Fruit fly (Drosophila melanogaster) whole organism, embryonic: ENCODE data around the gene Taf11.

Experiments
- Ada2b ChIP-seq: fragments of 200-800 bp; sonication (Bioruptor generic); IDR thresholded peaks from 2 replicates; pipeline ENCODE4 v1.3.6; 2022; ENCODE audit warnings: missing biosample characterization, missing genetic modification characterization
- B-H1 ChIP-seq: fragments of 200-800 bp; sonication (Bioruptor generic); IDR thresholded peaks from 3 replicates; pipeline ENCODE4 v1.3.6; 2022; ENCODE audit warnings: missing biosample characterization, missing genetic modification characterization
- B-H2 ChIP-seq: fragments of 200-800 bp; sonication (Bioruptor generic); optimal IDR thresholded peaks from 2 replicates; lab custom pipeline; 2018; ENCODE audit warnings: missing biosample characterization, mild to moderate bottlenecking, missing genetic modification characterization
- CG10147 ChIP-seq: fragments of 200-800 bp; sonication (Bioruptor generic); optimal IDR thresholded peaks from 2 replicates; lab custom pipeline; 2019; ENCODE audit warnings: missing biosample characterization, mild to moderate bottlenecking, missing genetic modification characterization, moderate library complexity
- CG12942 ChIP-seq: fragments of 200-800 bp; sonication (Bioruptor generic); optimal IDR thresholded peaks from 3 replicates; lab custom pipeline; 2016; ENCODE audit warnings: missing biosample characterization, missing genetic modification characterization
- CG14441 ChIP-seq: fragments of 200-800 bp; sonication (Bioruptor generic); IDR thresholded peaks from 2 replicates; pipeline ENCODE4 v1.3.6; 2022; ENCODE audit warnings: missing biosample characterization, missing genetic modification characterization
- CG15011 ChIP-seq: fragments of 200-800 bp; sonication (Bioruptor generic); optimal IDR thresholded peaks from 3 replicates; lab custom pipeline; 2018; ENCODE audit warnings: missing biosample characterization, mild to moderate bottlenecking, missing genetic modification characterization
- CG2120 ChIP-seq: fragments of 200-800 bp; sonication (Bioruptor generic); optimal IDR thresholded peaks from 3 replicates; lab custom pipeline; 2016; ENCODE audit warnings: missing biosample characterization, missing genetic modification characterization
- CG2678 ChIP-seq: fragments of 200-800 bp; sonication (Bioruptor generic); optimal IDR thresholded peaks from 3 replicates; lab custom pipeline; 2019; ENCODE audit warnings: missing biosample characterization, mild to moderate bottlenecking, missing genetic modification characterization, moderate library complexity
- CG2712 ChIP-seq: fragments of 200-800 bp; optimal IDR thresholded peaks from 3 replicates; lab custom pipeline; 2019; ENCODE audit warnings: missing biosample characterization, mild to moderate bottlenecking, missing genetic modification characterization, moderate library complexity
- CG30020 ChIP-seq: fragments of 200-800 bp; optimal IDR thresholded peaks from 2 replicates; lab custom pipeline; 2019; ENCODE audit warnings: missing biosample characterization, mild to moderate bottlenecking, missing genetic modification characterization, moderate library complexity
- CG31365 ChIP-seq: fragments of 200-800 bp; sonication (Bioruptor generic); optimal IDR thresholded peaks from 2 replicates; lab custom pipeline; 2018; ENCODE audit warnings: missing biosample characterization, mild to moderate bottlenecking, missing genetic modification characterization
- CG4282 ChIP-seq: fragments of 200-800 bp; sonication (Bioruptor generic); optimal IDR thresholded peaks from 2 replicates; lab custom pipeline; 2016; ENCODE audit warnings: missing biosample characterization, missing genetic modification characterization
- CG4404 ChIP-seq: fragments of 200-800 bp; sonication (Bioruptor generic); IDR thresholded peaks from 2 replicates; pipeline ENCODE4 v1.3.6; 2022; ENCODE audit warnings: missing biosample characterization, missing genetic modification characterization
- CG5180 ChIP-seq: fragments of 200-800 bp; sonication (Bioruptor generic); optimal IDR thresholded peaks from 3 replicates; lab custom pipeline; 2017; ENCODE audit warnings: missing biosample characterization, missing genetic modification characterization, mild to moderate bottlenecking, moderate library complexity, missing genetic modification reagents
- CG5953 ChIP-seq: fragments of 200-800 bp; sonication (Bioruptor generic); IDR thresholded peaks from 2 replicates; pipeline ENCODE4 v1.3.6; 2022; ENCODE audit warnings: missing biosample characterization, missing genetic modification characterization
- CG7745 ChIP-seq: fragments of 200-800 bp; sonication (Bioruptor generic); optimal IDR thresholded peaks from 2 replicates; lab custom pipeline; 2018; ENCODE audit warnings: missing biosample characterization, mild to moderate bottlenecking, missing genetic modification characterization, moderate library complexity
- CG8290 ChIP-seq, 3 experiments: fragments of 200-800 bp; sonication (Bioruptor generic); optimal IDR thresholded peaks; 2 replicates each; lab custom pipeline; 2016 to 2019; ENCODE audit warnings: missing biosample characterization in 3 of 3, missing genetic modification characterization in 3 of 3, mild to moderate bottlenecking in 2 of 3, moderate library complexity in 1 of 3
- CG8765 ChIP-seq: fragments of 200-800 bp; sonication (Bioruptor generic); IDR thresholded peaks from 2 replicates; pipeline ENCODE4 v1.3.6; 2022; ENCODE audit warnings: missing biosample characterization, missing genetic modification characterization
- CG9215 ChIP-seq: fragments of 200-800 bp; sonication (Bioruptor generic); IDR thresholded peaks from 2 replicates; pipeline ENCODE4 v1.3.6; 2022; ENCODE audit warnings: missing biosample characterization, missing genetic modification characterization
- Dek ChIP-seq: fragments of 200-800 bp; sonication (Bioruptor generic); optimal IDR thresholded peaks from 3 replicates; lab custom pipeline; 2019; ENCODE audit warnings: missing biosample characterization, mild to moderate bottlenecking, missing genetic modification characterization, moderate library complexity
- Dip3 ChIP-seq: fragments of 200-800 bp; sonication (Bioruptor generic); optimal IDR thresholded peaks from 3 replicates; lab custom pipeline; 2016; ENCODE audit warnings: missing biosample characterization, missing genetic modification characterization
- GATAe ChIP-seq: fragments of 200-800 bp; sonication (Bioruptor generic); conservative IDR thresholded peaks from 2 replicates; pipeline ENCODE4 v1.3.6; 2022; ENCODE audit warnings: missing biosample characterization, missing genetic modification characterization
- HLHmδ ChIP-seq: fragments of 200-800 bp; sonication (Bioruptor generic); optimal IDR thresholded peaks from 2 replicates; lab custom pipeline; 2018; ENCODE audit warnings: missing biosample characterization, mild to moderate bottlenecking, missing genetic modification characterization, moderate library complexity
- Hey ChIP-seq: fragments of 200-800 bp; sonication (Bioruptor generic); optimal IDR thresholded peaks from 3 replicates; lab custom pipeline; 2018; ENCODE audit warnings: missing biosample characterization, mild to moderate bottlenecking, missing genetic modification characterization
- Hmx ChIP-seq: fragments of 200-800 bp; sonication (Bioruptor generic); optimal IDR thresholded peaks from 2 replicates; lab custom pipeline; 2016; ENCODE audit warnings: missing biosample characterization, missing genetic modification characterization
- Kr ChIP-seq: fragments of 200-800 bp; sonication (Bioruptor generic); optimal IDR thresholded peaks from 2 replicates; lab custom pipeline; 2017; ENCODE audit warnings: missing biosample characterization, mild to moderate bottlenecking, missing genetic modification characterization
- MBD-R2 ChIP-seq: fragments of 200-800 bp; sonication (Bioruptor generic); IDR thresholded peaks from 2 replicates; pipeline ENCODE4 v1.3.6; 2022; ENCODE audit warnings: missing biosample characterization, missing genetic modification characterization
- Mes4 ChIP-seq: fragments of 200-800 bp; sonication (Bioruptor generic); optimal IDR thresholded peaks from 2 replicates; lab custom pipeline; 2016; ENCODE audit warnings: missing biosample characterization, missing genetic modification characterization
- Nf-YC ChIP-seq: fragments of 200-800 bp; optimal IDR thresholded peaks from 3 replicates; lab custom pipeline; 2019; ENCODE audit warnings: missing biosample characterization, mild to moderate bottlenecking, missing genetic modification characterization, moderate library complexity
- amos ChIP-seq: fragments of 200-800 bp; sonication (Bioruptor generic); IDR thresholded peaks from 2 replicates; pipeline ENCODE4 v1.3.6; 2022; ENCODE audit warnings: missing biosample characterization, missing genetic modification characterization; ENCODE audit not compliant: partially characterized antibody
- ase ChIP-seq: fragments of 200-800 bp; sonication (Bioruptor generic); IDR thresholded peaks from 3 replicates; pipeline ENCODE4 v1.3.6; 2022; ENCODE audit warnings: missing biosample characterization, missing genetic modification characterization
- cad ChIP-seq: fragments of >200 bp; optimal IDR thresholded peaks from 2 replicates; lab custom pipeline; 2017; ENCODE audit warnings: missing biosample characterization, missing genetic modification characterization
- chn ChIP-seq: fragments of 200-800 bp; sonication (Bioruptor generic); optimal IDR thresholded peaks from 2 replicates; lab custom pipeline; 2016; ENCODE audit warnings: missing biosample characterization, missing genetic modification characterization
- ci ChIP-seq: fragments of 200-800 bp; sonication (Bioruptor generic); IDR thresholded peaks from 3 replicates; pipeline ENCODE4 v1.3.6; 2022; ENCODE audit warnings: missing biosample characterization, missing genetic modification characterization
- dmrt99B ChIP-seq: fragments of 200-800 bp; sonication (Bioruptor generic); optimal IDR thresholded peaks from 2 replicates; lab custom pipeline; 2018; ENCODE audit warnings: missing biosample characterization, mild to moderate bottlenecking, missing genetic modification characterization, moderate library complexity
- dysf ChIP-seq: fragments of 200-800 bp; sonication (Bioruptor generic); IDR thresholded peaks from 3 replicates; pipeline ENCODE4 v1.3.6; 2022; ENCODE audit warnings: missing biosample characterization, missing genetic modification characterization
- eve ChIP-seq, 2 experiments: fragments of >200 bp; optimal IDR thresholded peaks; 2 replicates each; lab custom pipeline; 2017; ENCODE audit warnings: missing biosample characterization in 2 of 2, missing genetic modification characterization in 2 of 2
- gfzf ChIP-seq: fragments of 200-800 bp; sonication (Bioruptor generic); optimal IDR thresholded peaks from 2 replicates; lab custom pipeline; 2016; ENCODE audit warnings: missing biosample characterization, mild to moderate bottlenecking, missing genetic modification characterization, moderate library complexity
- h ChIP-seq: fragments of >200 bp; optimal IDR thresholded peaks from 2 replicates; lab custom pipeline; 2017
- luna ChIP-seq: fragments of 200-800 bp; sonication (Bioruptor generic); optimal IDR thresholded peaks from 2 replicates; lab custom pipeline; 2016; ENCODE audit warnings: missing biosample characterization, missing genetic modification characterization
- nau ChIP-seq: fragments of 200-800 bp; sonication (Bioruptor generic); optimal IDR thresholded peaks from 3 replicates; lab custom pipeline; 2017; ENCODE audit warnings: missing biosample characterization, mild to moderate bottlenecking, missing genetic modification characterization, missing genetic modification reagents
- pan ChIP-seq, 4 experiments: fragments of >200 bp in 3 of 4; fragments of 200-800 bp in 1 of 4; sonication (Bioruptor generic) in 1 of 4; optimal IDR thresholded peaks in 3 of 4; IDR thresholded peaks in 1 of 4; 2 replicates each; pipeline versions ENCODE4 v1.3.6 to Lab custom; 2017 to 2022; ENCODE audit warnings: missing biosample characterization in 2 of 4, missing genetic modification characterization in 2 of 4, mixed read lengths in 1 of 4
- pb ChIP-seq: fragments of 200-800 bp; sonication (Bioruptor generic); optimal IDR thresholded peaks from 3 replicates; lab custom pipeline; 2016; ENCODE audit warnings: missing biosample characterization, missing genetic modification characterization
- pita ChIP-seq: fragments of 200-800 bp; sonication (Bioruptor generic); optimal IDR thresholded peaks from 2 replicates; lab custom pipeline; 2017; ENCODE audit warnings: missing biosample characterization, mild to moderate bottlenecking, missing genetic modification characterization
- pnt ChIP-seq: fragments of 200-800 bp; sonication (Bioruptor generic); optimal IDR thresholded peaks from 3 replicates; lab custom pipeline; 2016; ENCODE audit warnings: missing biosample characterization, missing genetic modification characterization
- sr ChIP-seq: fragments of 200-800 bp; sonication (Bioruptor generic); IDR thresholded peaks from 3 replicates; pipeline ENCODE4 v1.3.6; 2022; ENCODE audit warnings: missing biosample characterization, missing genetic modification characterization
- tap ChIP-seq: fragments of 200-800 bp; optimal IDR thresholded peaks from 3 replicates; lab custom pipeline; 2019; ENCODE audit warnings: missing biosample characterization, mild to moderate bottlenecking, missing genetic modification characterization, moderate library complexity
- vfl ChIP-seq: fragments of 200-800 bp; sonication (Bioruptor generic); optimal IDR thresholded peaks from 2 replicates; lab custom pipeline; 2016; ENCODE audit warnings: missing biosample characterization, missing genetic modification characterization

Taf11 gene

dm6 chr2L:9757990-9758814 lies 4.9 kb downstream of the Taf11 start, which contains the start of gene zf30C (continued):
- TF ChIP-seq CG4282 (peak; percentile 83), chn (GFP tag; lab: Kevin White, UChicago) (peak; percentile 95), pan (optimal IDR thresholded peaks at IDR 0.05; lab: Kevin White, UChicago) (no peak), pan (GFP tag; optimal IDR thresholded peaks at IDR 0.05 in 1 of 2, IDR thresholded peaks at IDR 0.05 in 1 of 2) (peak in 1 of 2 experiments; percentile 87), B-H2 (peak; percentile 79), Hey (peak; percentile 28), pb (GFP tag; lab: Kevin White, UChicago) (peak; percentile 87), amos (GFP tag; lab: Robert Waterston, UW) (peak; percentile 68), B-H1 (peak; percentile 79), CG2678 (tag; lab: Kevin White, UChicago) (peak; percentile 77), CG9215 (GFP tag; lab: Robert Waterston, UW) (peak; percentile 84), sr (GFP tag; lab: Robert Waterston, UW) (peak; percentile 80), Ada2b (peak; percentile 76), CG2120 (GFP tag; lab: Kevin White, UChicago) (peak; percentile 96), gfzf (GFP tag; lab: Kevin White, UChicago) (peak; percentile 22), pnt (peak; percentile 90), cad (GFP tag; lab: Kevin White, UChicago) (no peak), CG15011 (GFP tag; lab: Kevin White, UChicago) (peak; percentile 26), Hmx (GFP tag; lab: Kevin White, UChicago) (peak; percentile 67), CG4404 (GFP tag; lab: Robert Waterston, UW) (peak; percentile 80), CG2712 (tag; lab: Kevin White, UChicago) (peak; percentile 79), h (lab: Kevin White, UChicago) (no peak), CG30020 (tag; lab: Kevin White, UChicago) (peak; percentile 37), CG14441 (GFP tag; lab: Robert Waterston, UW) (peak; percentile 84), Nf-YC (tag; lab: Kevin White, UChicago) (peak; percentile 69), ci (GFP tag; lab: Robert Waterston, UW) (peak; percentile 95), pita (GFP tag; lab: Kevin White, UChicago) (no peak), vfl (peak; percentile 85), MBD-R2 (GFP tag; lab: Robert Waterston, UW) (peak; percentile 76), ase (GFP tag; lab: Robert Waterston, UW) (peak; percentile 77), CG8290 (GFP tag; optimal IDR thresholded peaks at IDR 0.05; lab: Kevin White, UChicago) (peak; percentile 17), CG8290 (tag; optimal IDR thresholded peaks at IDR 0.05; lab: Kevin White, UChicago) (peak in 1 of 2 experiments; percentile 74), luna (peak; percentile 87), CG7745 (tag; lab: Kevin White, UChicago) (no peak), dysf (GFP tag; lab: Robert Waterston, UW) (peak; percentile 82), Dip3 (GFP tag; lab: Kevin White, UChicago) (peak; percentile 91), CG5953 (GFP tag; lab: Robert Waterston, UW) (peak; percentile 35; the same call in 1 of the 2 replicates), tap (no peak), CG8765 (peak; percentile 64; the same call in 1 of the 2 replicates), CG10147 (GFP tag; lab: Kevin White, UChicago) (peak; percentile 56), dmrt99B (tag; lab: Kevin White, UChicago) (peak; percentile 71), GATAe (GFP tag; lab: Robert Waterston, UW) (no peak), eve (GFP tag; optimal IDR thresholded peaks at IDR 0.05; lab: Kevin White, UChicago) (no peak), HLHmδ (GFP tag; lab: Kevin White, UChicago) (no peak), CG31365 (peak; percentile 15), nau (GFP tag; lab: Kevin White, UChicago) (no peak), CG12942 (peak; percentile 70), CG5180 (GFP tag; lab: Kevin White, UChicago) (peak; percentile 33), Mes4 (GFP tag; lab: Kevin White, UChicago) (peak; percentile 82), Kr (GFP tag; lab: Kevin White, UChicago) (no peak), Dek (tag; lab: Kevin White, UChicago) (peak; percentile 64)
